Fruit fly (Drosophila melanogaster): ENCODE results near the gene SerRS.

The SerRS gene

dm6 chr2L:3037153-3037579, at the start of gene SerRS, which contains the start of gene CG17260:
Gene SerRS (minus strand): TSS chr2L:3037403.
Gene CG17260 (plus strand): TSS chr2L:3037230.
- no peak for TF ChIP-seq usp (GFP tag; optimal IDR thresholded peaks at IDR 0.05)
- no peak for TF ChIP-seq CG8478 (optimal IDR thresholded peaks at IDR 0.05)
- TF ChIP-seq pan (optimal IDR thresholded peaks at IDR 0.05): no peak
- TF ChIP-seq Dll (optimal IDR thresholded peaks at IDR 0.05): no peak
- no peak for TF ChIP-seq psq (optimal IDR thresholded peaks at IDR 0.05)
- TF ChIP-seq EcR (GFP tag; optimal IDR thresholded peaks at IDR 0.05): no peak

- TF ChIP-seq usp (GFP tag; optimal IDR thresholded peaks at IDR 0.05) (no peak), pan (optimal IDR thresholded peaks at IDR 0.05) (no peak), EcR (GFP tag; optimal IDR thresholded peaks at IDR 0.05) (no peak), psq (optimal IDR thresholded peaks at IDR 0.05) (no peak), CG8478 (optimal IDR thresholded peaks at IDR 0.05) (no peak), Dll (optimal IDR thresholded peaks at IDR 0.05) (no peak)
Measured at dm6 chr2L:3086290-3086876, 49.2 kb upstream of the SerRS start.

dm6 chr2L:3083510-3083909, 46.3 kb upstream of the SerRS start:
- TF ChIP-seq usp (GFP tag; optimal IDR thresholded peaks at IDR 0.05) (no peak), CG8478 (optimal IDR thresholded peaks at IDR 0.05) (no peak), pan (optimal IDR thresholded peaks at IDR 0.05) (no peak), EcR (GFP tag; optimal IDR thresholded peaks at IDR 0.05) (no peak), Dll (optimal IDR thresholded peaks at IDR 0.05) (no peak), psq (optimal IDR thresholded peaks at IDR 0.05) (no peak)

dm6 chr2L:3082895-3083294, 45.7 kb upstream of the SerRS start:
- TF ChIP-seq EcR (GFP tag; optimal IDR thresholded peaks at IDR 0.05) (no peak), Dll (optimal IDR thresholded peaks at IDR 0.05) (no peak), CG8478 (optimal IDR thresholded peaks at IDR 0.05) (no peak), psq (optimal IDR thresholded peaks at IDR 0.05) (no peak), pan (optimal IDR thresholded peaks at IDR 0.05) (no peak)

- TF ChIP-seq EcR (GFP tag; optimal IDR thresholded peaks at IDR 0.05) (no peak), CG8478 (optimal IDR thresholded peaks at IDR 0.05) (no peak), psq (optimal IDR thresholded peaks at IDR 0.05) (no peak), Dll (optimal IDR thresholded peaks at IDR 0.05) (no peak), pan (optimal IDR thresholded peaks at IDR 0.05) (no peak), usp (GFP tag; optimal IDR thresholded peaks at IDR 0.05) (no peak)
Measured at dm6 chr2L:3078741-3079140, 41.5 kb upstream of the SerRS start.

dm6 chr2L:3059624-3059919, 22.4 kb upstream of the SerRS start:
- TF ChIP-seq Dll (optimal IDR thresholded peaks at IDR 0.05) (no peak), psq (optimal IDR thresholded peaks at IDR 0.05) (no peak), EcR (GFP tag; optimal IDR thresholded peaks at IDR 0.05) (no peak), CG8478 (optimal IDR thresholded peaks at IDR 0.05) (no peak), usp (GFP tag; optimal IDR thresholded peaks at IDR 0.05) (no peak), pan (optimal IDR thresholded peaks at IDR 0.05) (no peak)

- no peak for TF ChIP-seq pan (optimal IDR thresholded peaks at IDR 0.05)
- TF ChIP-seq usp (GFP tag; optimal IDR thresholded peaks at IDR 0.05): no peak
- TF ChIP-seq psq (optimal IDR thresholded peaks at IDR 0.05): no peak
- no peak for TF ChIP-seq Dll (optimal IDR thresholded peaks at IDR 0.05)
- no peak for TF ChIP-seq CG8478 (optimal IDR thresholded peaks at IDR 0.05)
- TF ChIP-seq EcR (GFP tag; optimal IDR thresholded peaks at IDR 0.05): no peak
Measured at dm6 chr2L:3058772-3059623, 21.8 kb upstream of the SerRS start.

dm6 chr2L:3057951-3058771, 21.0 kb upstream of the SerRS start:
- TF ChIP-seq EcR (GFP tag; optimal IDR thresholded peaks at IDR 0.05): no peak

- TF ChIP-seq EcR (GFP tag; optimal IDR thresholded peaks at IDR 0.05) (no peak), Dll (optimal IDR thresholded peaks at IDR 0.05) (peak; percentile 22)
Measured at dm6 chr2L:3056448-3056790, 19.2 kb upstream of the SerRS start, which contains the start of gene FASN1. Gene FASN1 (plus strand): TSS chr2L:3056598.

- TF ChIP-seq usp (GFP tag; optimal IDR thresholded peaks at IDR 0.05) (no peak), CG8478 (optimal IDR thresholded peaks at IDR 0.05) (no peak), psq (optimal IDR thresholded peaks at IDR 0.05) (no peak), Dll (optimal IDR thresholded peaks at IDR 0.05) (no peak), pan (optimal IDR thresholded peaks at IDR 0.05) (no peak), EcR (GFP tag; optimal IDR thresholded peaks at IDR 0.05) (no peak)
Measured at dm6 chr2L:3055710-3056447, 18.7 kb upstream of the SerRS start.

- TF ChIP-seq pan (optimal IDR thresholded peaks at IDR 0.05): no peak
- no peak for TF ChIP-seq Dll (optimal IDR thresholded peaks at IDR 0.05)
- no peak for TF ChIP-seq psq (optimal IDR thresholded peaks at IDR 0.05)
- TF ChIP-seq CG8478 (optimal IDR thresholded peaks at IDR 0.05): no peak
- TF ChIP-seq usp (GFP tag; optimal IDR thresholded peaks at IDR 0.05): no peak
- TF ChIP-seq EcR (GFP tag; optimal IDR thresholded peaks at IDR 0.05): no peak
Measured at dm6 chr2L:3044660-3045504, 7.7 kb upstream of the SerRS start.
